Worm (Caenorhabditis elegans): ENCODE measurements around the gene F53B7.4.

F53B7.4 gene

ce11 chrV:11011807-11012206 lies 9.5 kb upstream of the F53B7.4 start:
- no peak for TF ChIP-seq ceh-28 (tag; optimal IDR thresholded peaks at IDR 0.05)
- no peak for TF ChIP-seq lsy-12 (tag; optimal IDR thresholded peaks at IDR 0.05)
- no peak for TF ChIP-seq ceh-82 (tag; optimal IDR thresholded peaks at IDR 0.05)
- no peak for TF ChIP-seq hmg-11 (tag; optimal IDR thresholded peaks at IDR 0.05)
- TF ChIP-seq ztf-4 (tag; optimal IDR thresholded peaks at IDR 0.05) = no peak
- peak; percentile 10 for TF ChIP-seq nhr-25 (tag; optimal IDR thresholded peaks at IDR 0.05)
- no peak for TF ChIP-seq nhr-77 (tag; optimal IDR thresholded peaks at IDR 0.05)
- no peak for TF ChIP-seq lin-39 (tag; optimal IDR thresholded peaks at IDR 0.05)

DNA sequence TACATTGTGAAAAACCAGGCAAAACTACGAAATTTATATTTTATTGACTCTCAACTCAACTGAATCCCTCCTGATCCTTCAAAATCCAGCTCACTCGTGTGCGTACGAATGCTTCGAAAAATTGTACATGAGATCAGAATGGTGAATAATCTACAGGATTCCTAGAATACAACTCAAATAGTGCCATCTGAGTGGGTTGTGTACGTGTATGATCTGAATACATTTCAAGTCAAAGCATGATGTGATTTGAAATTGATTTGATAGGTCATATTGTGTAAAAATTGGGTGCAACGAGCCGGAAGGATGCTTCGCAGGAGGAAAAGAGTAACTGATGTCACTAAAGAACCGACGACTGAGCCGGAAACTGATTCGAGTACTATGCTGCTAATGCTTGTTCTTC lies 8.4 kb upstream of the F53B7.4 start:
- TF ChIP-seq ceh-16 (tag; optimal IDR thresholded peaks at IDR 0.05) (no peak), sea-2 (GFP tag; optimal IDR thresholded peaks at IDR 0.05) (no peak), nhr-28 (tag; optimal IDR thresholded peaks at IDR 0.05) (no peak), ceh-28 (tag; optimal IDR thresholded peaks at IDR 0.05) (no peak), hmg-11 (tag; optimal IDR thresholded peaks at IDR 0.05) (no peak), nhr-11 (tag; optimal IDR thresholded peaks at IDR 0.05) (no peak), eor-1 (tag; optimal IDR thresholded peaks at IDR 0.05) (no peak), nhr-67 (tag; optimal IDR thresholded peaks at IDR 0.05) (no peak), R02D3.7 (tag; optimal IDR thresholded peaks at IDR 0.05) (no peak), daf-12 (tag; optimal IDR thresholded peaks at IDR 0.05) (no peak), nhr-237 (tag; optimal IDR thresholded peaks at IDR 0.05) (no peak), skn-1 (tag; optimal IDR thresholded peaks at IDR 0.05) (no peak), ztf-11 (tag; optimal IDR thresholded peaks at IDR 0.05) (no peak), nhr-12 (tag; optimal IDR thresholded peaks at IDR 0.05) (no peak), ceh-82 (tag; optimal IDR thresholded peaks at IDR 0.05) (no peak), mml-1 (tag; optimal IDR thresholded peaks at IDR 0.05) (no peak), fkh-10 (GFP tag; optimal IDR thresholded peaks at IDR 0.05) (no peak)

DNA sequence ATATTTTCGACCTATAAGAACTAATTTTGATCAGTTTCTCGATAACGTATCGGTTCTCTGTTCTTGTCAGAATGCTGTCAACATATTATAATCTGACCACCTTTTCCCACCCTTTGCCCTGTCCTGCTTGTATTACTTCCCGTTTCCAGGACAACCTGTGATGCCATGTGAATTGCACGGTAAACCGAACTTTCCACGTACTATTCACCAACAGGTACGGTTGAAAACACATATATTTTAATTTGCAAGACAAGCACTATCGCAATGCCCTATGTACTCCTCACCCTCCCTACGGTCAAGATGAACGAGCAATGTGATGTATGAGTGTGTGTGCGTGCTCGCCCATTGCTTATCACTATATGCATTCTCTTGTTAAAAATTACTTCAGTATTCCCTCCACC lies 6.8 kb upstream of the F53B7.4 start:
- TF ChIP-seq elt-1 (tag; optimal IDR thresholded peaks at IDR 0.05) (no peak), mdl-1 (tag; optimal IDR thresholded peaks at IDR 0.05) (no peak), nhr-67 (tag; optimal IDR thresholded peaks at IDR 0.05) (no peak), egl-27 (tag; optimal IDR thresholded peaks at IDR 0.05) (no peak), unc-39 (tag; optimal IDR thresholded peaks at IDR 0.05) (no peak), jun-1 (tag; optimal IDR thresholded peaks at IDR 0.05) (peak; percentile 40), ztf-11 (tag; optimal IDR thresholded peaks at IDR 0.05) (no peak), lin-15B (tag; optimal IDR thresholded peaks at IDR 0.05) (no peak), fkh-2 (tag; optimal IDR thresholded peaks at IDR 0.05) (no peak), sea-2 (GFP tag; optimal IDR thresholded peaks at IDR 0.05) (no peak), fos-1 (tag; optimal IDR thresholded peaks at IDR 0.05) (no peak), nhr-237 (tag; optimal IDR thresholded peaks at IDR 0.05) (no peak), nhr-12 (tag; optimal IDR thresholded peaks at IDR 0.05) (no peak), ceh-28 (tag; optimal IDR thresholded peaks at IDR 0.05) (no peak), ceh-9 (tag; optimal IDR thresholded peaks at IDR 0.05) (no peak), lin-39 (tag; optimal IDR thresholded peaks at IDR 0.05) (no peak), ama-1 (optimal IDR thresholded peaks at IDR 0.05) (no peak), daf-12 (tag; optimal IDR thresholded peaks at IDR 0.05) (no peak), elt-2 (tag; optimal IDR thresholded peaks at IDR 0.05) (peak; percentile 92), pqm-1 (tag; optimal IDR thresholded peaks at IDR 0.05) (peak; percentile 74), unc-62 (GFP tag; optimal IDR thresholded peaks at IDR 0.05) (no peak), nhr-77 (tag; optimal IDR thresholded peaks at IDR 0.05) (no peak), lsy-12 (tag; optimal IDR thresholded peaks at IDR 0.05) (no peak), nhr-23 (tag; optimal IDR thresholded peaks at IDR 0.05) (no peak), nhr-76 (tag; optimal IDR thresholded peaks at IDR 0.05) (no peak)

ce11 chrV:11007651-11008050 lies 5.3 kb upstream of the F53B7.4 start:
- TF ChIP-seq daf-12 (tag; optimal IDR thresholded peaks at IDR 0.05) (no peak), nhr-23 (tag; optimal IDR thresholded peaks at IDR 0.05) (no peak), tbx-2 (tag; optimal IDR thresholded peaks at IDR 0.05) (no peak), nhr-12 (tag; optimal IDR thresholded peaks at IDR 0.05) (no peak), elt-2 (tag; optimal IDR thresholded peaks at IDR 0.05) (peak; percentile 80), lin-15B (tag; optimal IDR thresholded peaks at IDR 0.05) (no peak), pha-4 (tag; optimal IDR thresholded peaks at IDR 0.05) (no peak), ztf-11 (tag; optimal IDR thresholded peaks at IDR 0.05) (no peak), jun-1 (tag; optimal IDR thresholded peaks at IDR 0.05) (peak; percentile 44), pqm-1 (tag; optimal IDR thresholded peaks at IDR 0.05) (peak; percentile 24), nfya-1 (tag; optimal IDR thresholded peaks at IDR 0.05; ENCODE audit: insufficient read depth) (no peak), aly-2 (tag; optimal IDR thresholded peaks at IDR 0.05) (no peak), egl-27 (tag; optimal IDR thresholded peaks at IDR 0.05) (no peak), egl-5 (tag; optimal IDR thresholded peaks at IDR 0.05) (no peak)
